Worm (Caenorhabditis elegans): Measurements from ENCODE around the gene F48B9.1.

F48B9.1 gene

DNA sequence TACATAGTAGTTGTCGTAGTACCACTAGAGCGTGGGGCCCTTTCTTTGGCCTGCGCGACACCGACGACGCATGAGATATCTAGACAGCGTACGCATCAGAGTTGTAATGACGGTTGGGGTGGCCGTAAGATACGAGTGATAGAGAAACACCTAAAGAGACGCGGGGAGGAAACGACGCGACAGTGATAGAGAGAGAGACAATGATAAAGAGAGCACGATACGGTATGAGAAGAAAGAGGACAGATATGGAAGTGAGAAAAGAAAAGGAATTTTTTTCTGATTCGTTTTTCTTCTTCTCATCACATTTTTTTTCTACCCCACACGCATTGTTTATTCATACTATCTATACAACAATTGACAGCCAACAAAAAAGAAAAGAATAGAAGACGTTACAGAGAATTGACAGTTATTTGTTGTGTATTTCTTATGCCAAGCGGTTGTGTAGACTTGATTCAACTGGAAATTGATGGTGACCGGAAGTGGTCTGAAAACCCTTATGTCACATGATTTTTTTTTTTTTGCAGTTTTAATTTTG, 2.2 kb upstream of the F48B9.1 start:
- TF ChIP-seq elt-2 (tag; optimal IDR thresholded peaks at IDR 0.05) = peak; percentile 51
- TF ChIP-seq F13H6.1 (tag; optimal IDR thresholded peaks at IDR 0.05) = no peak
- TF ChIP-seq unc-86 (tag; optimal IDR thresholded peaks at IDR 0.05) = no peak

DNA sequence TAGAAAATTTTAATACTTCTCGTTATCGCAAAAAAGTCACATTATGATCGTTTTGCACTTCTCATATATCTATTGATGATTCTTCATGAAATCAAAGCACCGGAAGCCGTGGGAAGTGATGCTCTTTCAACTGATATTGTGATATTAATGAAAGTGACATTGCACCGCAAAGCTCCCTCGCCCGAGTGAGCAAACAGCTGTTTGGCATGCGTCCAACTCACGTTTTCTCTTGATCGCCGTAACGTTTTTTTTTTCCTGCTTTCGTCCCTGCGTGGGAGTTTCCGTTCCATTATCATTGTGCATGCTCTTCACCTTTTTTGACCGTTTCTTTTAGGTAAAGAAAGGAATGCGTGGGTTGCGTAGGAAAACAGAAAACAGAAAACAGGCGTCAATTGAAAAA, 8.2 kb downstream of the F48B9.1 start:
- TF ChIP-seq ceh-18 (tag; optimal IDR thresholded peaks at IDR 0.05) (peak; percentile 42), C08G9.2 (tag; optimal IDR thresholded peaks at IDR 0.05) (no peak)

DNA sequence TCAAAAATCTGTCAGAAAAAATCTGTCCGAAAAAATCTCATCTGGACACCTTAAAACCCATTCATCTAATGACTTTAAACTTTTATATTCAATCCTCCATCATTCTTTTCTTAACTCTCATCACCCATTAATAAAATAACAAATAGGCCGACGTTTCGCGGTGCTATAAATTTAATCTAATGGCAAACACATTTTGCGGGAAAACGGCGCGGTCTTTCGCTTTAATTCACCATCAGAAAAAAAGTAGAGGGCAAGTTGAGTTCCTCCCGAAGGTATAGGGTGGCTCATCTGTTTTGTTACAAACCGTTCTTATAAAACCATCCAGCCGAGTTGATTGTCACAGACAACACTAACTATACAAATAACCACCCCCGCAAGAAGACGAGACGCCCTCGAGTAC, 10.1 kb downstream of the F48B9.1 start:
- TF ChIP-seq ceh-9 (tag; optimal IDR thresholded peaks at IDR 0.05) (no peak), ceh-19 (GFP tag; optimal IDR thresholded peaks at IDR 0.05) (no peak), unc-42 (tag; optimal IDR thresholded peaks at IDR 0.05) (no peak), C08G9.2 (tag; optimal IDR thresholded peaks at IDR 0.05) (no peak), ztf-16 (tag; optimal IDR thresholded peaks at IDR 0.05) (no peak), ceh-34 (tag; optimal IDR thresholded peaks at IDR 0.05) (no peak)

DNA sequence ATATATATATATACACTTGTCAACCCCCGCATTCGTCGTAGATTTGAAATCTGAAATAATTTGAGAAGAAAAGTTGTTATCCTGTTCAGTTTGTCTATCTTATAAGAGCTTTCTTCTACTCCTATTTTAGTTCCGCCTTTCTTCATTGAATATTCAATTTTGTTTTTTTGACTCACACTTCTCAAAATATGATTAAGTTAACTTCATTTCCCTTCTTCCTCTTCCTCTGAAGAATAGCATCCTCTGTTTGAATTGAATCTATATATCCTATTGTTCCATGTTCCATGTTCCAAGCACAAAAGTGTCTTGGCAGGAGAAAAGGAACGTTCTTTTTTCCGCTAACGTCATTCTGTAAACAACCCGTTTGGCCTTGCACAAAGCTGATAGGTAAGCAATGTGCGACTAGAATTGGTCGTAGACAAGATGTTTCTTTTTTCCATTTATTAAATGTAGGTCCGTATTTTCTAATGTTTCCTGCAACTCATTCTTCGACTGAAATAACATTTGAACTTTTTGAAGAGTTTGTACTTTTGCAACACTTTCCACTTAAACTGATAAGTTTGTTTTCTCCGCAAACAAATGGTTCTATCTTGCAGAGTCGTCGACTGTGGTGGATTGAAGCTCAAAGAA, 11.4 kb downstream of the F48B9.1 start, which contains the start of gene gap-1:
TSS of gene gap-1 (plus strand) at position 580 of the 630 bp plus-strand sequence.
- TF ChIP-seq fkh-10 (GFP tag; optimal IDR thresholded peaks at IDR 0.05) (no peak), ceh-30 (tag; optimal IDR thresholded peaks at IDR 0.05) (no peak), odd-2 (tag; optimal IDR thresholded peaks at IDR 0.05) (no peak), ceh-22 (tag; optimal IDR thresholded peaks at IDR 0.05) (no peak), ceh-31 (tag; optimal IDR thresholded peaks at IDR 0.05) (no peak), ceh-19 (GFP tag; optimal IDR thresholded peaks at IDR 0.05) (no peak), mec-3 (tag; optimal IDR thresholded peaks at IDR 0.05; ENCODE audit: borderline replicate concordance) (no peak), ttx-3 (tag; optimal IDR thresholded peaks at IDR 0.05) (no peak), hlh-6 (tag; optimal IDR thresholded peaks at IDR 0.05) (no peak), ceh-45 (GFP tag; IDR thresholded peaks at IDR 0.05) (no peak)

DNA sequence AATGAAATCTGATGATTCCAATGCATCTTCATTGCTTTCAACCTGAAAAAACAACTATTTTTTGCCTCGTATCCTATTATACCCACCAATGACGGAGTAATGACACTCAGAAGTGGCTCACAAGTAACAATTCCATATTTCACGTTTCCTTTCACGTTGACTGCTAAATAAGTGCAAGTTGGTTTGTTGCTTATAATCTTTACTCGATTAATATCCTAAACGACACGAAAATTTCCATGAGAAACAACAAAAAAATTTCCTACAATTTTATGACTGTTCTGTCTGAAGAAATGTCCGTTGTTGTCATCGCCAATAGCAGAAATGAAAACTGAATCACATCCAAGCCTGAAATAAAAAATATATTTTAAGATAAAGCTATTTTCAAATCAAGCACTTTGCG, 16.8 kb downstream of the F48B9.1 start:
- TF ChIP-seq npax-4 (tag; optimal IDR thresholded peaks at IDR 0.05) (no peak), sox-2 (GFP tag; IDR thresholded peaks at IDR 0.05) (no peak), pha-4 (tag; optimal IDR thresholded peaks at IDR 0.05) (no peak), F13H6.1 (tag; optimal IDR thresholded peaks at IDR 0.05) (no peak), C38D4.7 (GFP tag; optimal IDR thresholded peaks at IDR 0.05) (no peak), nfya-1 (tag; optimal IDR thresholded peaks at IDR 0.05) (no peak), ceh-45 (GFP tag; IDR thresholded peaks at IDR 0.05) (no peak), C08G9.2 (tag; optimal IDR thresholded peaks at IDR 0.05) (no peak), ceh-18 (tag; optimal IDR thresholded peaks at IDR 0.05) (no peak), sdc-2 (tag; optimal IDR thresholded peaks at IDR 0.05) (no peak), ceh-19 (GFP tag; optimal IDR thresholded peaks at IDR 0.05) (no peak), ref-2 (tag; optimal IDR thresholded peaks at IDR 0.05) (no peak)

DNA sequence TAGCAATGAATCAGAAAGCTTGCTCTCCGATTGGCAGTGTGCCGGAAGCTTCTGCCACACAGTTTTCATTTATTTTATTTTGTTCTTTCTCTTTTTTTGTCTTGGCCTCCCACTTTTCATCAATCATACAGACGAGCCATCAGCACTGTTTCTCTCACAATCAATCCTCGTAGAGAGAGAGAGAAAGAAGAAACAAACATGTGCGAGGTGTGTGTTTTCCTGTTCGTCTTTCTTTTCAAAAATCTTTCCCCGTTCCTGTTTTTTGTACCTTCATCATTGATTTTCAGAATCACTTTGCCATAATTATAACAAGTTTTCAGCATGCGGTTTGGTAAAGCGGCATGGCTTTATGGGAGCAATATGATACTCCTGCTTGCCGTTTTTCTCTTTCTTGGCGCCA, 18.5 kb downstream of the F48B9.1 start, which contains the start of gene T24C12.1:
TSS of gene T24C12.1 (plus strand) at position 301 of the 400 bp plus-strand sequence.
- TF ChIP-seq tbx-7 (tag; optimal IDR thresholded peaks at IDR 0.05) = no peak
- TF ChIP-seq sox-2 (GFP tag; IDR thresholded peaks at IDR 0.05) = no peak
- no peak for TF ChIP-seq rnt-1 (tag; optimal IDR thresholded peaks at IDR 0.05)
- no peak for TF ChIP-seq pha-2 (tag; optimal IDR thresholded peaks at IDR 0.05)
- TF ChIP-seq gmeb-2 (tag; optimal IDR thresholded peaks at IDR 0.05) = no peak
- TF ChIP-seq fkh-10 (GFP tag; optimal IDR thresholded peaks at IDR 0.05) = no peak
- TF ChIP-seq ahr-1 (tag; optimal IDR thresholded peaks at IDR 0.05) = no peak
- no peak for TF ChIP-seq ceh-2 (tag; optimal IDR thresholded peaks at IDR 0.05)
- no peak for TF ChIP-seq npax-4 (tag; optimal IDR thresholded peaks at IDR 0.05)
- TF ChIP-seq ama-1 (optimal IDR thresholded peaks at IDR 0.05) = no peak
- no peak for TF ChIP-seq lim-6 (tag; optimal IDR thresholded peaks at IDR 0.05)
- no peak for TF ChIP-seq sdc-2 (tag; optimal IDR thresholded peaks at IDR 0.05)
- no peak for TF ChIP-seq ceh-19 (GFP tag; optimal IDR thresholded peaks at IDR 0.05)
- TF ChIP-seq unc-86 (tag; optimal IDR thresholded peaks at IDR 0.05) = no peak
- no peak for TF ChIP-seq ceh-22 (tag; optimal IDR thresholded peaks at IDR 0.05)
- no peak for TF ChIP-seq pha-4 (tag; optimal IDR thresholded peaks at IDR 0.05)
- no peak for TF ChIP-seq odd-2 (tag; optimal IDR thresholded peaks at IDR 0.05)

Data from whole organism, late embryonic.